Fruit fly (Drosophila melanogaster): Measurements from ENCODE around the gene Kal1.
A peak's percentile ranks its signal among the peaks of the same experiment; 100 is the strongest.

Kal1 gene

DNA sequence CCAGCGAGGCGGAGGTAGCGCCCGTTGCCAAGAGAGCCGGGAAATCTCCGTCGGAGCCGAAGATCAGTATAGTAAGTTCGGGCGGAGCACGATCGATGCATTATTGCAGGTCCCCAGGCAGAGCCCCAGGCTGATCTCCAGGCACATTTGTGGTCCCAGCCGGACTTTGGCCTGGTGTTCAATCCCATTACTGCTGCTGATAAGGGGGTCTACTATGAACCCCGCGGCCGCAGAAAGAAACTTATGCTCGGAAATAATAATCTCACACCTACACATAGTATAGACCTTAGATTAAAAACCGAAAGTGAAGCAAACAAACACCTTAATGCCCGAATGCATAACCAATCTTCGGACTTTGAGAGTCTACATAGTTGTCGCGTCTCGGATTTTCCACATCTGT lies 24.2 kb upstream of the Kal1 start:
- no peak for TF ChIP-seq CG11762 (GFP tag; optimal IDR thresholded peaks at IDR 0.05; ENCODE audit: insufficient read depth)
- no peak for TF ChIP-seq lz (GFP tag; optimal IDR thresholded peaks at IDR 0.05)
- TF ChIP-seq svp (GFP tag), result peak; percentile 98
- TF ChIP-seq CG9139 (GFP tag; optimal IDR thresholded peaks at IDR 0.05), result peak; percentile 33
- no peak for TF ChIP-seq net (GFP tag; optimal IDR thresholded peaks at IDR 0.05)
- TF ChIP-seq CG8632 (GFP tag; optimal IDR thresholded peaks at IDR 0.05), result no peak
- peak; percentile 25 for TF ChIP-seq CG16779 (tag; optimal IDR thresholded peaks at IDR 0.05)
- 0 out of 2 replicates have a peak, but pooled peaks have one; percentile 16 for TF ChIP-seq CG15336 (GFP tag; IDR thresholded peaks at IDR 0.05)
- peak; percentile 67 to 68 for TF ChIP-seq ss (GFP tag; optimal IDR thresholded peaks at IDR 0.05)
- peak; percentile 59 for TF ChIP-seq CG6276 (GFP tag; optimal IDR thresholded peaks at IDR 0.05)
- TF ChIP-seq Eip78C (GFP tag), result peak; percentile 50
- peak; percentile 67 for TF ChIP-seq CG6808 (GFP tag; optimal IDR thresholded peaks at IDR 0.05)
- peak; percentile 13 for TF ChIP-seq CG6854 (GFP tag; optimal IDR thresholded peaks at IDR 0.05)
- no peak for TF ChIP-seq CG31627 (GFP tag; optimal IDR thresholded peaks at IDR 0.05)
- TF ChIP-seq spab (GFP tag; optimal IDR thresholded peaks at IDR 0.05), result peak; percentile 12
- no peak for TF ChIP-seq CG11902 (GFP tag; optimal IDR thresholded peaks at IDR 0.05)
- TF ChIP-seq CG10669 (GFP tag; optimal IDR thresholded peaks at IDR 0.05), result peak; percentile 16
- TF ChIP-seq CG1621 (tag; optimal IDR thresholded peaks at IDR 0.05), result peak; percentile 19
- TF ChIP-seq pdm3 (GFP tag; optimal IDR thresholded peaks at IDR 0.05), result no peak
- no peak for TF ChIP-seq CG6792 (GFP tag; optimal IDR thresholded peaks at IDR 0.05)

DNA sequence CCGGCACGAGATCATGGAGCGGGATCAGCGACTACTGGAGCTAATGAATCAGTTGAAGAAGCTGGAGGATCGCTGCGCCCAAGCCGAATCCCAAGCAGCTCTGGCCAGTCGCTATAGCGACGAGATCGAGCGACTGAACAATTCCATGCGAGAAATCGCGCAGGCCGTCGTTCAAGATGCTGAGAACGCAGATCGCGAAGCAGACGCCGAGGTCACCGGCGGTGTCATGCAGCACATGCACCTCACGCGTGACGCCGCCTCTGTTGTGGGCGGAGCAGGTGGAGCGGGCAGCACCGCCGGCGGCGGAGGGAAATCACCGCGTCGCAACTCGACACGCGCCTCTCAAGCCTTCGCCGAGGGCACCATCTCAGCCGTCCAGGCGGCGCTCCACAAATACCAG lies 19.5 kb upstream of the Kal1 start:
- TF ChIP-seq svp (GFP tag), result peak; percentile 91
- no peak for TF ChIP-seq OdsH (GFP tag; optimal IDR thresholded peaks at IDR 0.05)
- TF ChIP-seq Smox (GFP tag; optimal IDR thresholded peaks at IDR 0.05), result no peak
- TF ChIP-seq fd59A (GFP tag; optimal IDR thresholded peaks at IDR 0.05), result no peak
- no peak for TF ChIP-seq fkh (GFP tag; optimal IDR thresholded peaks at IDR 0.05)
- no peak for TF ChIP-seq pdm3 (GFP tag; optimal IDR thresholded peaks at IDR 0.05)

DNA sequence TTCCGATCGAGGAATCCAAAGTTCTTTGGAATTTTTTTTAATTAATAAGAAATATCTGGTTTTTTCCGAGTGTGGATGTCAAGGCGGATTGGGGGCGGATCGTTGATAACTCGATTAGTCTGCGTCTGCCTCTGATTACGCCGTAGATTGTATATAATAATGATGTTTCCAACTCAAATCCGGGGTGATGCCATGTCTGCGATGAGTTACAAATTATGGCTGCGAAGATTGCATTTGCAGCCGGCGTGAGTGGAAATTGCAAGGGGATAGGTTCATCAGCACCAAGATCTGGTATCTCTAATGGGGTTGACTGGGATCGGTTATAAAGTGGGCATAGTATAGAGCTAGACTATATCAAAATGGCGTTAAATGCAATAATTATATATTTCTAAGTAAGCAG lies 18.8 kb upstream of the Kal1 start:
- TF ChIP-seq svp (GFP tag) (peak; percentile 95), Sox102F (GFP tag; optimal IDR thresholded peaks at IDR 0.05) (no peak)

DNA sequence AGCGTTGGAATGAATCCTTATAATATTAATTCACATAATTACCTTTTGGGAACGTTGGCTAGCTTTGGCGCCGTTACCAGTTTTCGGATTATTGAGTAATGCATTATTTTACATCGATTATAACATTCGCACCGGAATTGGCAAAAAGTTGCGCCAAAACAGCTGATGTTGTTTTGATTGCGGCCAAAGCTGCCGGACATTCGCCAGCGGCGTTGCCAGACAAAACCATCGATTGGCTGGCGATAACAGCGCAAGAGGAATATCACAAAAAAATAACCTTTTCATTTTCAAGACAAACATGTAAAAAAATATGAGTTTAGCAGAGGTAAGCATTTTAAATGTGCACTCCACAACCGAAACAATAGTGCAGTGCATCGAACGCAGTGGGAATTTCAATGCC lies 11.1 kb upstream of the Kal1 start, which contains the start of the genes GatB and Tsc1:
TSS of gene GatB (minus strand) at position 176 of the 400 bp plus-strand sequence.
TSS of gene Tsc1 (plus strand) at position 228 of the 400 bp plus-strand sequence.
- TF ChIP-seq CG7368 (GFP tag; optimal IDR thresholded peaks at IDR 0.05) (no peak), spab (GFP tag; optimal IDR thresholded peaks at IDR 0.05) (no peak), CG10631 (GFP tag; optimal IDR thresholded peaks at IDR 0.05) (no peak), vri (GFP tag; optimal IDR thresholded peaks at IDR 0.05) (no peak), Ets96B (tag; optimal IDR thresholded peaks at IDR 0.05) (no peak), CG31627 (GFP tag; optimal IDR thresholded peaks at IDR 0.05) (no peak), eg (GFP tag; IDR thresholded peaks at IDR 0.05) (no peak), OdsH (GFP tag; optimal IDR thresholded peaks at IDR 0.05) (no peak), Ets21C (GFP tag; optimal IDR thresholded peaks at IDR 0.05) (no peak), CG6276 (GFP tag; optimal IDR thresholded peaks at IDR 0.05) (no peak), fd85E (GFP tag; optimal IDR thresholded peaks at IDR 0.05) (no peak), CG11294 (GFP tag; IDR thresholded peaks at IDR 0.05) (no peak), CG1621 (tag; optimal IDR thresholded peaks at IDR 0.05) (no peak), CG34406 (GFP tag; optimal IDR thresholded peaks at IDR 0.05) (no peak), achi (GFP tag; optimal IDR thresholded peaks at IDR 0.05) (no peak)

DNA sequence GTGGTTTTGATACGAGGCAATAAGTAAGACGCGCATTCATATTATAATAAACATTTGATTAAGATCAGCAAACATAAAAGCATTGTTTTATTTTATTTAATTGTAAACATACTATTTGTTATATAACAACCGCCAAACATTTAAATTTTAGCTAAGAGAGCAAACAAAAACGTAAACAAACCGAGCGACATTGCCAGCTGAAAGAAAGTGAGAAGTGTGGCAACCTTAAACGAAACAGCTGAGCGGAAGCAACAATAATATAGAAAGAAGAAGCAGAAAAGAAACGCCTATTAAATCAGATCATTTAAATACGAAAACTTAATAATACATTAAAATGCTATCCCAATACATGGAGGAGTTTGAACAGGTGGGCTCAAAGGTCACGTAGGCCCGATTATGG lies 6.6 kb upstream of the Kal1 start, which contains the start of gene Sec10:
TSS of gene Sec10 (plus strand) at position 252 of the 400 bp plus-strand sequence.
- TF ChIP-seq esn (GFP tag; optimal IDR thresholded peaks at IDR 0.05) (peak; percentile 11), fkh (GFP tag; optimal IDR thresholded peaks at IDR 0.05) (peak; percentile 95), CG6854 (GFP tag; optimal IDR thresholded peaks at IDR 0.05) (peak; percentile 34), dac (GFP tag; optimal IDR thresholded peaks at IDR 0.05) (no peak), CG32006 (GFP tag; optimal IDR thresholded peaks at IDR 0.05) (no peak)

Data from whole organism, prepupa.